Worm (Caenorhabditis elegans): ENCODE results near the gene fbxb-22.

DNA sequence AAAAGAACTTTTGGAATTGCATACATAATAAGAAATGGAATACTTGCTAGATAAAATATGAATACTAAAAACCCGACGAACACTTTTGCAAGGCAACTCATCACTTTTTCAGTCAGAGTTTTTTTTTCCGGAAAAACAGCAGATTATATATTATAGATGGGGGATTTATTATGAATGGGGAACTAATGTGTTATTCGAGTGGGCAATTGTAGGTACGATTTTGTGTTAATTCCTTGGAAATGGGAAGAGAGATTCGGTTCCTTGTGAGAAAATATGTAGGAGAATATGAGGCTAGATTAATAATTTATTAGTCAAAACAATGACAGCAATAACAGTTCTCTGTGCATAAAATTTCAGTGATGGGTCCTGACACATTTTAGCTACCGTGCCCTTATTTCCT lies 7.8 kb upstream of the fbxb-22 start, which contains the start of gene faah-5:
- TF ChIP-seq ceh-18 (tag; optimal IDR thresholded peaks at IDR 0.05) (no peak), nhr-11 (tag; optimal IDR thresholded peaks at IDR 0.05) (no peak), ceh-48 (tag; optimal IDR thresholded peaks at IDR 0.05) (no peak), K02D7.2 (tag; optimal IDR thresholded peaks at IDR 0.05) (no peak), pqm-1 (tag; optimal IDR thresholded peaks at IDR 0.05) (no peak), Y22D7AL.16 (tag; optimal IDR thresholded peaks at IDR 0.05) (no peak)
